Worm (Caenorhabditis elegans): ENCODE results near the gene F09D12.2.

F09D12.2 gene

DNA sequence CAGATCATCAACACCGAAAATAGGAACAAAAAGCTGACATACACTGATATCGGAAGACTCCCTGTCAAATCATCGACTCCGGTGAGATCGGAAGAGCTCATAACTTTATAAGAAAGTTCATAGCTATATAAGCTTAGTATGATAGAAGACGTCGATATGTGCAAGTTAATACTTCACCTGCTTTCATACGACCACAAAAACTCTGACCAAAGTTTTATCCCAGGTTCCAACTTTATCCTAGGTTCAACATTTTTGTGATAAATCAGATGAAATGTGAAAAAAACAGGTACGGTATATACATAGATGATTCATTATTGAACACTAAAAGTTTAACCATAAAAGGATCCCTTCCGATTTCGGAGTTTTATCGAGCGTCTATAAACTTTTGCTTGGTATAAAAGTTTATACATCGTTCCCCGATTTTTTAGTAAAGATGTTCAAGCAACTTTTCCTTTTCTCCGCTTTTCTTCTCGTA, 34.9 kb upstream of the F09D12.2 start, which contains the start of the genes srz-70 and C09G12.5:
TSS of gene srz-70 (minus strand) at position 101 of the 475 bp plus-strand sequence.
TSS of gene C09G12.5 (plus strand) at position 425 of the 475 bp plus-strand sequence.
- TF ChIP-seq snpc-4 (tag; optimal IDR thresholded peaks at IDR 0.05) (no peak), fos-1 (tag; optimal IDR thresholded peaks at IDR 0.05) (no peak), C16A3.4 (tag; optimal IDR thresholded peaks at IDR 0.05) (no peak), ceh-82 (tag; optimal IDR thresholded peaks at IDR 0.05) (no peak), efl-1 (optimal IDR thresholded peaks at IDR 0.05) (no peak), efl-1 (GFP tag; optimal IDR thresholded peaks at IDR 0.05 in 1 of 2) (no peak), egl-13 (tag; optimal IDR thresholded peaks at IDR 0.05) (no peak), lir-3 (tag; optimal IDR thresholded peaks at IDR 0.05; ENCODE audit: poor library complexity) (no peak), ceh-88 (GFP tag; IDR thresholded peaks at IDR 0.05) (no peak), unc-130 (tag; optimal IDR thresholded peaks at IDR 0.05) (no peak), jun-1 (tag; optimal IDR thresholded peaks at IDR 0.05) (no peak), blmp-1 (tag; optimal IDR thresholded peaks at IDR 0.05) (no peak), xbp-1 (tag; optimal IDR thresholded peaks at IDR 0.05) (no peak), rnt-1 (tag; optimal IDR thresholded peaks at IDR 0.05) (no peak), ets-5 (GFP tag; IDR thresholded peaks at IDR 0.05) (no peak), mep-1 (tag; optimal IDR thresholded peaks at IDR 0.05) (no peak), skn-1 (tag; optimal IDR thresholded peaks at IDR 0.05) (no peak), pqm-1 (tag; optimal IDR thresholded peaks at IDR 0.05) (no peak)

DNA sequence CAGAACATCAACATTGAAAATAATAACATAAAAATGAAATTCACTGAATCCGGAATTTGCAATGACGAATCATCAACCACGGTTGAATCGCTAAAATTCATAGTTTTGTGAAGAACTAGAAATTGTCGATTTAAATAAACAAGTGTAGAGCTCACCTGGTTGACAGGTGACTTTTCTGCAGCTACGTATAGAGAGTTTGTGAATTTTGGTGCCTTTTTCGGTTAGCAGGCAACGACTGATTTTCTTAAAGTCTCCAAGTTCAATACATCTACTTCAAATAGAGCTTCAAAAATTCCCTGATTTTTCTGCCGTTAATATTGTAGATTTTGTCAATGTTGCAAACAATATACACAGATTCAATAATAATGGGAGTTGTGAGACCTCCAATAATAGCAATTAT, 33.1 kb upstream of the F09D12.2 start, which contains the start of gene srz-69:
TSS of gene srz-69 (minus strand) at position 101 of the 400 bp plus-strand sequence.
- TF ChIP-seq nhr-85 (tag) (no peak), egl-13 (tag; optimal IDR thresholded peaks at IDR 0.05) (no peak), nhr-71 (tag; optimal IDR thresholded peaks at IDR 0.05) (no peak), ceh-90 (tag; optimal IDR thresholded peaks at IDR 0.05) (no peak), vab-15 (tag; optimal IDR thresholded peaks at IDR 0.05) (no peak), dsc-1 (tag; optimal IDR thresholded peaks at IDR 0.05) (no peak), ceh-8 (GFP tag; optimal IDR thresholded peaks at IDR 0.05) (no peak), grh-1 (GFP tag; IDR thresholded peaks at IDR 0.05) (no peak), irx-1 (tag; optimal IDR thresholded peaks at IDR 0.05) (no peak), ets-5 (GFP tag; IDR thresholded peaks at IDR 0.05) (no peak), jun-1 (tag; optimal IDR thresholded peaks at IDR 0.05) (no peak), ceh-88 (GFP tag; IDR thresholded peaks at IDR 0.05) (no peak), elt-2 (tag; optimal IDR thresholded peaks at IDR 0.05) (no peak)

DNA sequence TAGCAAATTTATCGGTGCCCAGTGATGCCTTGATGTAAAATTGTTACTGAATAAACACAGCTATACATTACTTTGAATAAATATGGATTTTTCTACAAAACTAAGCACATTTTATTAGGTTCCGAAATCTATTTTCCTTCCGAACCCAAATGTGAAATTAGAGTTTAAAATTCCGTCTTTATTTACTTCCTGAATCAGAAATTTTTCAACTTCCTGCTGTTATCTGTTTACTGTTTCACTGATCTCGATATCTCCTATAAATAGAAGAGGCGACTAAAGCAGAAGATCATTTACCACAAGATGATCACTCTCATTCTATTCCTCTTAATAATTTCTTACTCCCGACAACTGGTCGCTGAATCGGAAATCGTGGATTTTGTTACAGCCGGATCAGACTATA, 25.7 kb upstream of the F09D12.2 start, which contains the start of gene F58E2.2:
TSS of gene F58E2.2 (plus strand) at position 301 of the 400 bp plus-strand sequence.
- TF ChIP-seq isw-1 (GFP tag; IDR thresholded peaks at IDR 0.05) (no peak), nhr-85 (tag) (peak; percentile 0)

ce11 chrIV:3467751-3468150, 23.8 kb upstream of the F09D12.2 start:
- TF ChIP-seq jun-1 (tag; optimal IDR thresholded peaks at IDR 0.05) (no peak), tbx-2 (tag; optimal IDR thresholded peaks at IDR 0.05) (no peak), zag-1 (tag; optimal IDR thresholded peaks at IDR 0.05) (no peak), C04F5.9 (tag; optimal IDR thresholded peaks at IDR 0.05) (no peak), elt-2 (tag; optimal IDR thresholded peaks at IDR 0.05) (no peak), elt-3 (tag; optimal IDR thresholded peaks at IDR 0.05) (no peak), egl-27 (tag; optimal IDR thresholded peaks at IDR 0.05) (no peak), nhr-71 (tag; optimal IDR thresholded peaks at IDR 0.05) (no peak)

DNA sequence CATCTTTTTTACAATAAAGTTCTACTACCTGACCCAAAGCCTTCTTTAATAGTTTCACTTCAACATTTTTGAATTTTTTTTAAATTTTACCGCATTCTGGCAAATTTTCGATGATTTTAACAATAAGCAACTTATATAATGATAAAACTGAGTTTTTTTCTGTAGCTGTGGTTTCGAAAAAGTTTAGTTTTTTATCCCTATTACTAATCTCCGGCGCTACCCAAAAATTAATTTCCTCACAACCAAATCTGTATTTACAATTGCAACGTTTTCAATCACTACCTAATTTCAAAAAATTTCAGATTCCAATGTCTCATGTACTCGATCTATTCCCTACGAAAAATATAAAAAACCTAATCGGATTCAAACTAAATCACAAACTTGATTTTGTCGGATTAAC, 23.1 kb upstream of the F09D12.2 start, which contains the start of gene F58E2.3:
TSS of gene F58E2.3 (plus strand) at position 301 of the 400 bp plus-strand sequence.
- TF ChIP-seq ceh-82 (tag; optimal IDR thresholded peaks at IDR 0.05) (no peak), lin-14 (GFP tag; optimal IDR thresholded peaks at IDR 0.05) (no peak), lin-35 (GFP tag; optimal IDR thresholded peaks at IDR 0.05) (no peak), alr-1 (tag; optimal IDR thresholded peaks at IDR 0.05; ENCODE audit: borderline replicate concordance) (no peak), nhr-85 (tag) (no peak), pax-3 (tag; optimal IDR thresholded peaks at IDR 0.05) (no peak), hlh-4 (tag; optimal IDR thresholded peaks at IDR 0.05) (no peak), nhr-71 (tag; optimal IDR thresholded peaks at IDR 0.05) (no peak), ztf-4 (tag; optimal IDR thresholded peaks at IDR 0.05) (no peak), nhr-12 (tag; optimal IDR thresholded peaks at IDR 0.05) (no peak), ztf-11 (tag; optimal IDR thresholded peaks at IDR 0.05) (no peak), unc-30 (tag; optimal IDR thresholded peaks at IDR 0.05) (no peak), dsc-1 (tag; optimal IDR thresholded peaks at IDR 0.05) (no peak)
